Worm (Caenorhabditis elegans) whole organism, L2 larva: ENCODE data around the gene elb-1.

Source experiments
- C34F6.9 ChIP-seq: fragments of 150-350 bp; optimal IDR thresholded peaks from 2 replicates; lab custom pipeline; 2014; ENCODE audit warnings: missing biosample characterization, missing genetic modification characterization
- F13H6.1 ChIP-seq: sonication (generic microtip); optimal IDR thresholded peaks from 2 replicates; lab custom pipeline; 2016; ENCODE audit warnings: missing genetic modification characterization, missing compliant biosample characterization
- R02D3.7 ChIP-seq: fragments of 150-350 bp; optimal IDR thresholded peaks from 2 replicates; lab custom pipeline; 2014; ENCODE audit warnings: missing biosample characterization, missing genetic modification characterization
- Y55F3AM.14 ChIP-seq: fragments of 200-800 bp; sonication (Bioruptor generic); optimal IDR thresholded peaks from 2 replicates; lab custom pipeline; 2018; ENCODE audit warnings: mild to moderate bottlenecking, missing genetic modification characterization, missing compliant biosample characterization
- alr-1 ChIP-seq: fragments of 150-350 bp; optimal IDR thresholded peaks from 2 replicates; lab custom pipeline; 2014; ENCODE audit warnings: missing biosample characterization, missing genetic modification characterization
- ama-1 ChIP-seq: fragments of 150-350 bp; optimal IDR thresholded peaks from 2 replicates; lab custom pipeline; 2018; ENCODE audit warnings: inconsistent platforms
- blmp-1 ChIP-seq: sonication (generic microtip); optimal IDR thresholded peaks from 2 replicates; lab custom pipeline; 2017; ENCODE audit warnings: missing genetic modification characterization, mild to moderate bottlenecking, missing compliant biosample characterization, antibody characterized with exemption, moderate library complexity; ENCODE audit not compliant: insufficient read depth
- ceh-16 ChIP-seq: fragments of 150-350 bp; optimal IDR thresholded peaks from 2 replicates; lab custom pipeline; 2014; ENCODE audit warnings: missing biosample characterization, missing genetic modification characterization
- crh-2 ChIP-seq: sonication (generic microtip); optimal IDR thresholded peaks from 2 replicates; lab custom pipeline; 2017; ENCODE audit warnings: missing biosample characterization, missing genetic modification characterization
- dmd-4 ChIP-seq: sonication (generic microtip); optimal IDR thresholded peaks from 2 replicates; lab custom pipeline; 2017; ENCODE audit warnings: missing biosample characterization, missing genetic modification characterization
- egl-27 ChIP-seq: sonication (generic microtip); optimal IDR thresholded peaks from 3 replicates; lab custom pipeline; 2017; ENCODE audit warnings: missing biosample characterization, missing genetic modification reagents, missing genetic modification characterization
- elt-3 ChIP-seq: sonication (generic microtip); optimal IDR thresholded peaks from 2 replicates; lab custom pipeline; 2017; ENCODE audit warnings: missing biosample characterization, missing genetic modification characterization
- fos-1 ChIP-seq: fragments of 150-350 bp; optimal IDR thresholded peaks from 2 replicates; lab custom pipeline; 2014; ENCODE audit warnings: missing biosample characterization, missing genetic modification characterization
- gmeb-1 ChIP-seq: fragments of 150-350 bp; optimal IDR thresholded peaks from 2 replicates; lab custom pipeline; 2014; ENCODE audit warnings: missing biosample characterization, missing genetic modification characterization
- lin-11 ChIP-seq: fragments of 150-350 bp; sonication (generic microtip); optimal IDR thresholded peaks from 2 replicates; lab custom pipeline; 2014; ENCODE audit warnings: missing biosample characterization, missing genetic modification characterization, inconsistent platforms, mixed read lengths
- lin-13 ChIP-seq: fragments of 150-350 bp; optimal IDR thresholded peaks from 2 replicates; lab custom pipeline; 2014; ENCODE audit warnings: missing biosample characterization, missing genetic modification reagents, missing genetic modification characterization
- lin-39 ChIP-seq: fragments of 150-350 bp; optimal IDR thresholded peaks from 2 replicates; lab custom pipeline; 2014; ENCODE audit warnings: missing biosample characterization, missing genetic modification reagents, missing genetic modification characterization
- lsy-2 ChIP-seq, 2 experiments: fragments of 150-350 bp in 1 of 2; sonication (generic microtip) in 1 of 2; optimal IDR thresholded peaks; 2 replicates each; lab custom pipeline; 2014 to 2017; ENCODE audit warnings: missing biosample characterization in 2 of 2, missing genetic modification characterization in 2 of 2
- mab-5 ChIP-seq: fragments of 150-350 bp; optimal IDR thresholded peaks from 2 replicates; lab custom pipeline; 2014; ENCODE audit warnings: missing biosample characterization, missing genetic modification characterization
- mdl-1 ChIP-seq, 2 experiments: fragments of 150-350 bp in 1 of 2; sonication (generic microtip) in 1 of 2; optimal IDR thresholded peaks; 2 replicates each; lab custom pipeline; 2017; ENCODE audit warnings: missing biosample characterization in 2 of 2, missing genetic modification characterization in 2 of 2
- nhr-12 ChIP-seq: fragments of 150-350 bp; optimal IDR thresholded peaks from 2 replicates; lab custom pipeline; 2014; ENCODE audit warnings: missing biosample characterization, missing genetic modification characterization
- nhr-129 ChIP-seq: fragments of 150-350 bp; optimal IDR thresholded peaks from 2 replicates; lab custom pipeline; 2014; ENCODE audit warnings: missing biosample characterization, missing genetic modification characterization
- nhr-21 ChIP-seq: fragments of 150-350 bp; optimal IDR thresholded peaks from 2 replicates; lab custom pipeline; 2014; ENCODE audit warnings: missing biosample characterization, missing genetic modification characterization
- nhr-23 ChIP-seq: fragments of 150-350 bp; optimal IDR thresholded peaks from 2 replicates; lab custom pipeline; 2014; ENCODE audit warnings: missing biosample characterization, missing genetic modification reagents, missing genetic modification characterization
- nhr-237 ChIP-seq: fragments of 150-350 bp; optimal IDR thresholded peaks from 2 replicates; lab custom pipeline; 2014; ENCODE audit warnings: missing biosample characterization, missing genetic modification characterization
- nhr-25 ChIP-seq: fragments of 150-350 bp; sonication (generic microtip); optimal IDR thresholded peaks from 3 replicates; lab custom pipeline; 2014; ENCODE audit warnings: missing biosample characterization, missing genetic modification characterization
- nhr-6 ChIP-seq: fragments of 150-350 bp; optimal IDR thresholded peaks from 2 replicates; lab custom pipeline; 2014; ENCODE audit warnings: missing biosample characterization, missing genetic modification characterization
- nhr-77 ChIP-seq: fragments of 150-350 bp; optimal IDR thresholded peaks from 2 replicates; lab custom pipeline; 2014; ENCODE audit warnings: missing biosample characterization, missing genetic modification characterization
- sem-4 ChIP-seq: fragments of 150-350 bp; optimal IDR thresholded peaks from 2 replicates; lab custom pipeline; 2014; ENCODE audit warnings: missing biosample characterization, missing genetic modification reagents, missing genetic modification characterization
- skn-1 ChIP-seq: sonication (generic microtip); optimal IDR thresholded peaks from 2 replicates; lab custom pipeline; 2017; ENCODE audit warnings: missing biosample characterization, missing genetic modification characterization
- sma-3 ChIP-seq: sonication (generic microtip); optimal IDR thresholded peaks from 2 replicates; lab custom pipeline; 2016; ENCODE audit warnings: missing genetic modification reagents, missing genetic modification characterization, missing compliant biosample characterization
- sma-9 ChIP-seq, 2 experiments: fragments of 150-350 bp in 1 of 2; sonication (generic microtip) in 1 of 2; optimal IDR thresholded peaks; 2 replicates each; lab custom pipeline; 2014 to 2016; ENCODE audit warnings: missing genetic modification characterization in 2 of 2, mild to moderate bottlenecking in 1 of 2, missing biosample characterization in 1 of 2, missing compliant biosample characterization in 1 of 2, missing genetic modification reagents in 1 of 2, moderate library complexity in 1 of 2
- snpc-4 ChIP-seq: fragments of 150-350 bp; optimal IDR thresholded peaks from 2 replicates; lab custom pipeline; 2014; ENCODE audit warnings: missing biosample characterization, missing genetic modification characterization
- unc-39 ChIP-seq: fragments of 150-350 bp; optimal IDR thresholded peaks from 2 replicates; lab custom pipeline; 2014; ENCODE audit warnings: missing biosample characterization, missing genetic modification characterization
- unc-62 ChIP-seq: fragments of 150-350 bp; optimal IDR thresholded peaks from 2 replicates; lab custom pipeline; 2014; ENCODE audit warnings: missing biosample characterization, missing genetic modification reagents, missing genetic modification characterization
- zag-1 ChIP-seq: fragments of 150-350 bp; optimal IDR thresholded peaks from 2 replicates; lab custom pipeline; 2014; ENCODE audit warnings: missing biosample characterization, missing genetic modification characterization
- ztf-1 ChIP-seq: fragments of 200-800 bp; sonication (Bioruptor generic); conservative IDR thresholded peaks from 2 replicates; pipeline ENCODE4 v1.3.6; 2022; ENCODE audit warnings: missing genetic modification characterization, missing compliant biosample characterization
- ztf-4 ChIP-seq: fragments of 150-350 bp; optimal IDR thresholded peaks from 2 replicates; lab custom pipeline; 2014; ENCODE audit warnings: missing biosample characterization, missing genetic modification characterization

The elb-1 gene

ce11 chrIII:11694506-11694947, 24.7 kb downstream of the elb-1 start:
- no peak for TF ChIP-seq lin-11
- no peak for TF ChIP-seq nhr-129 (tag; lab: Kevin White, UChicago)
- no peak for TF ChIP-seq ztf-1 (GFP tag; lab: Robert Waterston, UW)
- peak; percentile 45 for TF ChIP-seq Y55F3AM.14
- no peak for TF ChIP-seq sma-9 (GFP tag; optimal IDR thresholded peaks at IDR 0.05; lab: Kevin White, UChicago)
- TF ChIP-seq sma-9 (tag; optimal IDR thresholded peaks at IDR 0.05; lab: Kevin White, UChicago): no peak
- TF ChIP-seq ama-1 (lab: Kevin White, UChicago): peak; percentile 52
- peak; percentile 6 for TF ChIP-seq crh-2 (tag; lab: Kevin White, UChicago)
- TF ChIP-seq unc-62 (GFP tag; lab: Kevin White, UChicago): no peak
- no peak for TF ChIP-seq nhr-77 (tag; lab: Kevin White, UChicago)
- no peak for TF ChIP-seq egl-27 (tag; lab: Kevin White, UChicago)
- TF ChIP-seq alr-1: no peak
- TF ChIP-seq snpc-4 (tag; lab: Kevin White, UChicago): no peak

- TF ChIP-seq ceh-16 (tag; lab: Kevin White, UChicago): no peak
- TF ChIP-seq snpc-4 (tag; lab: Kevin White, UChicago): no peak
- TF ChIP-seq mdl-1 (tag; optimal IDR thresholded peaks at IDR 0.05; lab: Kevin White, UChicago): no peak
- no peak for TF ChIP-seq nhr-237 (tag; lab: Kevin White, UChicago)
- no peak for TF ChIP-seq dmd-4 (tag; lab: Kevin White, UChicago)
- TF ChIP-seq unc-62 (GFP tag; lab: Kevin White, UChicago): no peak
- no peak for TF ChIP-seq gmeb-1 (tag; lab: Kevin White, UChicago)
- no peak for TF ChIP-seq nhr-21 (tag; lab: Kevin White, UChicago)
- no peak for TF ChIP-seq ztf-4 (tag; lab: Kevin White, UChicago)
- no peak for TF ChIP-seq unc-39 (tag; lab: Kevin White, UChicago)
- TF ChIP-seq, all 48 proteins: peak for 0
These were observed 26.9 kb downstream of the elb-1 start for ce11 chrIII:11692380-11692779.

ce11 chrIII:11689887-11690286, 29.4 kb downstream of the elb-1 start:
- TF ChIP-seq zag-1 (tag; lab: Kevin White, UChicago) (no peak), nhr-77 (tag; lab: Kevin White, UChicago) (no peak), crh-2 (tag; lab: Kevin White, UChicago) (no peak), mab-5 (tag; lab: Kevin White, UChicago) (no peak), nhr-12 (no peak), sma-3 (GFP tag; lab: Kevin White, UChicago) (no peak), skn-1 (tag; lab: Kevin White, UChicago) (no peak), F13H6.1 (tag; lab: Kevin White, UChicago) (no peak), ztf-4 (tag; lab: Kevin White, UChicago) (no peak), unc-39 (tag; lab: Kevin White, UChicago) (no peak), mdl-1 (tag; optimal IDR thresholded peaks at IDR 0.05; lab: Kevin White, UChicago) (no peak), lin-11 (no peak), elt-3 (tag; lab: Kevin White, UChicago) (no peak), gmeb-1 (tag; lab: Kevin White, UChicago) (no peak)
- TF ChIP-seq, all 48 proteins: peak for 0

ce11 chrIII:11689303-11689702, 29.9 kb downstream of the elb-1 start:
- peak; percentile 76 for TF ChIP-seq sma-3 (GFP tag; lab: Kevin White, UChicago)
- TF ChIP-seq F13H6.1 (tag; lab: Kevin White, UChicago): peak; percentile 74
- peak; percentile 70 for TF ChIP-seq blmp-1 (tag; lab: Kevin White, UChicago)
- TF ChIP-seq gmeb-1 (tag; lab: Kevin White, UChicago): peak; percentile 67
- TF ChIP-seq nhr-21 (tag; lab: Kevin White, UChicago): peak; percentile 53
- TF ChIP-seq nhr-6 (tag; lab: Kevin White, UChicago): peak; percentile 14
- TF ChIP-seq fos-1 (tag; lab: Kevin White, UChicago): peak; percentile 96
- peak; percentile 75 for TF ChIP-seq nhr-129 (tag; lab: Kevin White, UChicago)
- peak; percentile 31 for TF ChIP-seq lin-13 (GFP tag; lab: Kevin White, UChicago)
- TF ChIP-seq skn-1 (tag; lab: Kevin White, UChicago): no peak
- TF ChIP-seq mdl-1 (tag; optimal IDR thresholded peaks at IDR 0.05; lab: Kevin White, UChicago): peak in 1 of 2 experiments; percentile 20
- TF ChIP-seq sma-9 (GFP tag; optimal IDR thresholded peaks at IDR 0.05; lab: Kevin White, UChicago): peak; percentile 77
- no peak for TF ChIP-seq sma-9 (tag; optimal IDR thresholded peaks at IDR 0.05; lab: Kevin White, UChicago)
- TF ChIP-seq lin-39 (tag; lab: Kevin White, UChicago): no peak
- peak; percentile 48 for TF ChIP-seq C34F6.9
- TF ChIP-seq crh-2 (tag; lab: Kevin White, UChicago): peak; percentile 90
- TF ChIP-seq nhr-23 (tag; lab: Kevin White, UChicago): no peak
- TF ChIP-seq ztf-4 (tag; lab: Kevin White, UChicago): peak; percentile 9
- peak; percentile 50 for TF ChIP-seq egl-27 (tag; lab: Kevin White, UChicago)
- peak; percentile 57 for TF ChIP-seq nhr-25 (tag; lab: Kevin White, UChicago)
- no peak for TF ChIP-seq R02D3.7
- TF ChIP-seq Y55F3AM.14: peak; percentile 4
- peak in 1 of 2 experiments; percentile 57 for TF ChIP-seq lsy-2 (tag; optimal IDR thresholded peaks at IDR 0.05; lab: Kevin White, UChicago)
- TF ChIP-seq alr-1: no peak
- TF ChIP-seq sem-4 (tag; lab: Kevin White, UChicago): peak; percentile 80
- no peak for TF ChIP-seq dmd-4 (tag; lab: Kevin White, UChicago)
